Fruit fly (Drosophila melanogaster) whole organism, embryonic: ENCODE measurements around the gene SMC3.

Source experiments
- Aef1 ChIP-seq: fragments of 200-800 bp; sonication (Bioruptor generic); IDR thresholded peaks from 3 replicates; pipeline ENCODE4 v1.3.6; 2022; ENCODE audit warnings: missing biosample characterization, missing genetic modification characterization
- Antp ChIP-seq: fragments of 200-800 bp; sonication (Bioruptor generic); optimal IDR thresholded peaks from 3 replicates; lab custom pipeline; 2016; ENCODE audit warnings: missing biosample characterization, missing genetic modification characterization
- Asciz ChIP-seq: fragments of 200-800 bp; sonication (Bioruptor generic); optimal IDR thresholded peaks from 2 replicates; lab custom pipeline; 2017; ENCODE audit warnings: missing biosample characterization, mild to moderate bottlenecking, missing genetic modification characterization, missing genetic modification reagents
- CG10267 ChIP-seq: fragments of 200-800 bp; sonication (Bioruptor generic); optimal IDR thresholded peaks from 2 replicates; lab custom pipeline; 2018; ENCODE audit warnings: missing biosample characterization, mild to moderate bottlenecking, missing genetic modification characterization, moderate library complexity
- CG10274 ChIP-seq: fragments of 200-800 bp; sonication (Bioruptor generic); optimal IDR thresholded peaks from 3 replicates; lab custom pipeline; 2017; ENCODE audit warnings: missing biosample characterization, mild to moderate bottlenecking, missing genetic modification characterization
- CG10431 ChIP-seq: fragments of 200-800 bp; sonication (Bioruptor generic); optimal IDR thresholded peaks from 3 replicates; lab custom pipeline; 2018; ENCODE audit warnings: missing biosample characterization, mild to moderate bottlenecking, missing genetic modification characterization
- CG10462 ChIP-seq: fragments of 200-800 bp; sonication (Bioruptor generic); optimal IDR thresholded peaks from 2 replicates; lab custom pipeline; 2016; ENCODE audit warnings: missing biosample characterization, missing genetic modification characterization
- CG15514 ChIP-seq: fragments of 200-800 bp; sonication (Bioruptor generic); optimal IDR thresholded peaks from 3 replicates; lab custom pipeline; 2017; ENCODE audit warnings: missing biosample characterization, missing genetic modification characterization, mild to moderate bottlenecking, moderate library complexity, missing genetic modification reagents
- CG15601 ChIP-seq: fragments of 200-800 bp; sonication (Bioruptor generic); optimal IDR thresholded peaks from 3 replicates; lab custom pipeline; 2019; ENCODE audit warnings: missing biosample characterization, mild to moderate bottlenecking, missing genetic modification characterization, moderate library complexity
- CG16863 ChIP-seq: fragments of 200-800 bp; sonication (Bioruptor generic); optimal IDR thresholded peaks from 3 replicates; lab custom pipeline; 2016; ENCODE audit warnings: missing biosample characterization, missing genetic modification characterization
- CG2889 ChIP-seq: fragments of 200-800 bp; sonication (Bioruptor generic); IDR thresholded peaks from 3 replicates; pipeline ENCODE4 v1.3.6; 2022; ENCODE audit warnings: missing biosample characterization, missing genetic modification characterization
- CG32772 ChIP-seq: fragments of 200-800 bp; sonication (Bioruptor generic); IDR thresholded peaks from 2 replicates; pipeline ENCODE4 v1.3.6; 2022; ENCODE audit warnings: missing biosample characterization, missing genetic modification characterization
- CG3847 ChIP-seq: fragments of 200-800 bp; sonication (Bioruptor generic); IDR thresholded peaks from 2 replicates; pipeline ENCODE4 v1.3.6; 2022; ENCODE audit warnings: missing biosample characterization, missing genetic modification characterization
- CG4328 ChIP-seq: fragments of 200-800 bp; sonication (Bioruptor generic); optimal IDR thresholded peaks from 3 replicates; lab custom pipeline; 2017; ENCODE audit warnings: missing biosample characterization, missing genetic modification reagents, missing genetic modification characterization
- CG4404 ChIP-seq: fragments of 200-800 bp; sonication (Bioruptor generic); IDR thresholded peaks from 2 replicates; pipeline ENCODE4 v1.3.6; 2022; ENCODE audit warnings: missing biosample characterization, missing genetic modification characterization
- CG4424 ChIP-seq: fragments of 200-800 bp; sonication (Bioruptor generic); optimal IDR thresholded peaks from 3 replicates; lab custom pipeline; 2016; ENCODE audit warnings: missing biosample characterization, missing genetic modification characterization
- CG5180 ChIP-seq: fragments of 200-800 bp; sonication (Bioruptor generic); optimal IDR thresholded peaks from 3 replicates; lab custom pipeline; 2017; ENCODE audit warnings: missing biosample characterization, missing genetic modification characterization, mild to moderate bottlenecking, moderate library complexity, missing genetic modification reagents
- CG6175 ChIP-seq: fragments of 200-800 bp; sonication (Bioruptor generic); IDR thresholded peaks from 3 replicates; pipeline ENCODE4 v1.3.6; 2022; ENCODE audit warnings: missing biosample characterization, missing genetic modification characterization
- CG7556 ChIP-seq: fragments of 200-800 bp; sonication (Bioruptor generic); optimal IDR thresholded peaks from 2 replicates; lab custom pipeline; 2017; ENCODE audit warnings: missing biosample characterization, mild to moderate bottlenecking, missing genetic modification characterization
- CG8924 ChIP-seq: fragments of 200-800 bp; optimal IDR thresholded peaks from 3 replicates; lab custom pipeline; 2019; ENCODE audit warnings: missing biosample characterization, mild to moderate bottlenecking, missing genetic modification characterization, moderate library complexity
- CkIIα-i1 ChIP-seq: fragments of 200-800 bp; sonication (Bioruptor generic); IDR thresholded peaks from 2 replicates; pipeline ENCODE4 v1.3.6; 2022; ENCODE audit warnings: missing biosample characterization, missing genetic modification characterization
- Dll ChIP-seq: fragments of 200-800 bp; sonication (Bioruptor generic); IDR thresholded peaks from 4 replicates; pipeline ENCODE4 v1.3.6; 2022; ENCODE audit warnings: missing biosample characterization, missing genetic modification characterization; ENCODE audit not compliant: partially characterized antibody
- ERR ChIP-seq: fragments of 200-800 bp; sonication (Bioruptor generic); optimal IDR thresholded peaks from 2 replicates; lab custom pipeline; 2016; ENCODE audit warnings: missing biosample characterization, missing genetic modification characterization
- Hmx ChIP-seq: fragments of 200-800 bp; sonication (Bioruptor generic); optimal IDR thresholded peaks from 2 replicates; lab custom pipeline; 2016; ENCODE audit warnings: missing biosample characterization, missing genetic modification characterization
- Myb ChIP-seq: fragments of 200-800 bp; sonication (Bioruptor generic); optimal IDR thresholded peaks from 2 replicates; lab custom pipeline; 2016; ENCODE audit warnings: missing biosample characterization, missing genetic modification characterization
- NK7.1 ChIP-seq: fragments of 200-800 bp; sonication (Bioruptor generic); optimal IDR thresholded peaks from 3 replicates; lab custom pipeline; 2016; ENCODE audit warnings: missing biosample characterization, missing genetic modification characterization
- Neu2 ChIP-seq: fragments of 200-800 bp; sonication (Bioruptor generic); optimal IDR thresholded peaks from 3 replicates; lab custom pipeline; 2016; ENCODE audit warnings: missing biosample characterization, missing genetic modification characterization, borderline replicate concordance
- Nf-YC ChIP-seq: fragments of 200-800 bp; optimal IDR thresholded peaks from 3 replicates; lab custom pipeline; 2019; ENCODE audit warnings: missing biosample characterization, mild to moderate bottlenecking, missing genetic modification characterization, moderate library complexity
- NfI ChIP-seq: fragments of 200-800 bp; sonication (Bioruptor generic); optimal IDR thresholded peaks from 3 replicates; lab custom pipeline; 2018; ENCODE audit warnings: missing biosample characterization, mild to moderate bottlenecking, missing genetic modification characterization, moderate library complexity
- Optix ChIP-seq: fragments of 200-800 bp; sonication (Bioruptor generic); IDR thresholded peaks from 3 replicates; pipeline ENCODE4 v1.3.6; 2022; ENCODE audit warnings: missing biosample characterization, missing genetic modification characterization
- Poxn ChIP-seq: fragments of 200-800 bp; sonication (Bioruptor generic); IDR thresholded peaks from 2 replicates; pipeline ENCODE4 v1.3.6; 2022; ENCODE audit warnings: missing biosample characterization, missing genetic modification characterization
- Side ChIP-seq: fragments of 200-800 bp; sonication (Bioruptor generic); optimal IDR thresholded peaks from 2 replicates; lab custom pipeline; 2016; ENCODE audit warnings: missing biosample characterization, missing genetic modification characterization
- Sox100B ChIP-seq: fragments of 200-800 bp; sonication (Bioruptor generic); optimal IDR thresholded peaks from 3 replicates; lab custom pipeline; 2018; ENCODE audit warnings: missing biosample characterization, mild to moderate bottlenecking, missing genetic modification characterization
- Spps ChIP-seq: fragments of 200-800 bp; sonication (Bioruptor generic); optimal IDR thresholded peaks from 2 replicates; lab custom pipeline; 2018; ENCODE audit warnings: missing biosample characterization, mild to moderate bottlenecking, missing genetic modification characterization
- Trl ChIP-seq, 3 experiments: fragments of >200 bp in 2 of 3; fragments of 200-800 bp in 1 of 3; sonication (Bioruptor generic) in 1 of 3; optimal IDR thresholded peaks; 2 replicates in 1 of 3; 3 replicates in 2 of 3; lab custom pipeline; 2016 to 2017; ENCODE audit warnings: missing biosample characterization in 1 of 3, missing genetic modification characterization in 1 of 3
- croc ChIP-seq: fragments of 200-800 bp; sonication (Bioruptor generic); conservative IDR thresholded peaks from 3 replicates; pipeline ENCODE4 v1.3.6; 2022; ENCODE audit warnings: missing biosample characterization, missing genetic modification characterization
- cwo ChIP-seq: fragments of 200-800 bp; sonication (Bioruptor generic); optimal IDR thresholded peaks from 3 replicates; lab custom pipeline; 2017; ENCODE audit warnings: missing biosample characterization, missing genetic modification characterization, mild to moderate bottlenecking, moderate library complexity, missing genetic modification reagents
- dysf ChIP-seq: fragments of 200-800 bp; sonication (Bioruptor generic); IDR thresholded peaks from 3 replicates; pipeline ENCODE4 v1.3.6; 2022; ENCODE audit warnings: missing biosample characterization, missing genetic modification characterization
- en ChIP-seq: fragments of 200-800 bp; sonication (Bioruptor generic); optimal IDR thresholded peaks from 2 replicates; lab custom pipeline; 2016; ENCODE audit warnings: missing biosample characterization, missing genetic modification characterization
- ftz-f1 ChIP-seq: fragments of 200-800 bp; sonication (Bioruptor generic); optimal IDR thresholded peaks from 2 replicates; lab custom pipeline; 2016; ENCODE audit warnings: missing biosample characterization, missing genetic modification characterization
- grn ChIP-seq: fragments of 200-800 bp; sonication (Bioruptor generic); optimal IDR thresholded peaks from 3 replicates; lab custom pipeline; 2017; ENCODE audit warnings: missing biosample characterization, missing genetic modification characterization
- ken ChIP-seq: fragments of 200-800 bp; sonication (Bioruptor generic); IDR thresholded peaks from 3 replicates; pipeline ENCODE4 v1.3.6; 2022; ENCODE audit warnings: missing biosample characterization, missing genetic modification characterization
- mld ChIP-seq: fragments of 200-800 bp; sonication (Bioruptor generic); IDR thresholded peaks from 3 replicates; pipeline ENCODE4 v1.3.6; 2022; ENCODE audit warnings: missing biosample characterization, missing genetic modification characterization; ENCODE audit not compliant: partially characterized antibody
- nmo ChIP-seq: fragments of 200-800 bp; sonication (Bioruptor generic); optimal IDR thresholded peaks from 2 replicates; lab custom pipeline; 2018; ENCODE audit warnings: missing biosample characterization, mild to moderate bottlenecking, missing genetic modification characterization, moderate library complexity
- otp ChIP-seq: fragments of 200-800 bp; sonication (Bioruptor generic); IDR thresholded peaks from 3 replicates; pipeline ENCODE4, ENCODE4 v1.3.6; 2022; ENCODE audit warnings: missing biosample characterization, missing genetic modification characterization
- pan ChIP-seq, 4 experiments: fragments of >200 bp in 3 of 4; fragments of 200-800 bp in 1 of 4; sonication (Bioruptor generic) in 1 of 4; optimal IDR thresholded peaks in 3 of 4; IDR thresholded peaks in 1 of 4; 2 replicates each; pipeline versions ENCODE4 v1.3.6 to Lab custom; 2017 to 2022; ENCODE audit warnings: missing biosample characterization in 2 of 4, missing genetic modification characterization in 2 of 4, mixed read lengths in 1 of 4
- pzg ChIP-seq: fragments of 200-800 bp; sonication (Bioruptor generic); optimal IDR thresholded peaks from 3 replicates; lab custom pipeline; 2018; ENCODE audit warnings: missing biosample characterization, mild to moderate bottlenecking, missing genetic modification characterization, moderate library complexity
- sima ChIP-seq: fragments of 200-800 bp; sonication (Bioruptor generic); optimal IDR thresholded peaks from 2 replicates; lab custom pipeline; 2016; ENCODE audit warnings: missing biosample characterization, missing genetic modification characterization
- sob ChIP-seq: fragments of 200-800 bp; sonication (Bioruptor generic); IDR thresholded peaks from 2 replicates; pipeline ENCODE4 v1.3.6; 2022; ENCODE audit warnings: missing biosample characterization, missing genetic modification characterization
- wek ChIP-seq: fragments of 200-800 bp; sonication (Bioruptor generic); optimal IDR thresholded peaks from 3 replicates; lab custom pipeline; 2018; ENCODE audit warnings: missing biosample characterization, mild to moderate bottlenecking, missing genetic modification characterization, moderate library complexity

Gene SMC3

dm6 chrX:16610601-16611058 lies 17.4 kb upstream of the SMC3 start, which contains the start of gene mbt (continued):
- TF ChIP-seq CG15601 (tag; lab: Kevin White, UChicago): no peak
- TF ChIP-seq grn (GFP tag; lab: Kevin White, UChicago): no peak
- TF ChIP-seq CG6175 (GFP tag; lab: Robert Waterston, UW): no peak
- TF ChIP-seq otp: no peak
- TF ChIP-seq nmo (GFP tag; lab: Kevin White, UChicago): peak; percentile 60
- TF ChIP-seq CG10267 (tag; lab: Kevin White, UChicago): peak; percentile 43
- TF ChIP-seq CG4328: no peak
- no peak for TF ChIP-seq CG10274 (GFP tag; lab: Kevin White, UChicago)
- TF ChIP-seq Trl (optimal IDR thresholded peaks at IDR 0.05; lab: Kevin White, UChicago): no peak
- TF ChIP-seq Trl (GFP tag; optimal IDR thresholded peaks at IDR 0.05; lab: Kevin White, UChicago): peak; percentile 12
- peak; percentile 19 for TF ChIP-seq ftz-f1 (GFP tag; lab: Kevin White, UChicago)
- TF ChIP-seq sima (GFP tag; lab: Kevin White, UChicago): no peak
- TF ChIP-seq CG15514 (GFP tag; lab: Kevin White, UChicago): peak; percentile 72
- no peak for TF ChIP-seq Antp
- TF ChIP-seq ERR (GFP tag; lab: Kevin White, UChicago): peak; percentile 22
- no peak for TF ChIP-seq Hmx (GFP tag; lab: Kevin White, UChicago)
- TF ChIP-seq Aef1 (GFP tag; lab: Robert Waterston, UW): peak; percentile 31; the same call in 1 of the 3 replicates
- TF ChIP-seq wek: no peak
- no peak for TF ChIP-seq Spps
- TF ChIP-seq CkIIα-i1 (GFP tag; lab: Robert Waterston, UW): no peak
- no peak for TF ChIP-seq pan (optimal IDR thresholded peaks at IDR 0.05; lab: Kevin White, UChicago)
- no peak for TF ChIP-seq pan (GFP tag; optimal IDR thresholded peaks at IDR 0.05 in 1 of 2, IDR thresholded peaks at IDR 0.05 in 1 of 2)
- peak; percentile 88 for TF ChIP-seq mld (GFP tag; lab: Robert Waterston, UW)
- TF ChIP-seq CG4424 (GFP tag; lab: Kevin White, UChicago): no peak
- TF ChIP-seq CG5180: no peak
- TF ChIP-seq CG32772 (GFP tag; lab: Robert Waterston, UW): no peak
- TF ChIP-seq ken (GFP tag; lab: Robert Waterston, UW): 0 out of 3 replicates have a peak, but pooled peaks have one; percentile 16
- no peak for TF ChIP-seq NfI (GFP tag; lab: Kevin White, UChicago)
- TF ChIP-seq Myb (GFP tag; lab: Kevin White, UChicago): peak; percentile 94
- 0 out of 2 replicates have a peak, but pooled peaks have one; percentile 32 for TF ChIP-seq sob (GFP tag; lab: Robert Waterston, UW)
- no peak for TF ChIP-seq Poxn (GFP tag; lab: Robert Waterston, UW)
- no peak for TF ChIP-seq en (GFP tag; lab: Kevin White, UChicago)
- peak; percentile 88 for TF ChIP-seq Dll (GFP tag; lab: Robert Waterston, UW)
- no peak for TF ChIP-seq NK7.1 (GFP tag; lab: Kevin White, UChicago)
- TF ChIP-seq croc (GFP tag; lab: Robert Waterston, UW): no peak
- no peak for TF ChIP-seq CG2889 (GFP tag; lab: Robert Waterston, UW)
- TF ChIP-seq CG3847 (GFP tag; lab: Robert Waterston, UW): no peak
- TF ChIP-seq Nf-YC: peak; percentile 45
- peak; percentile 61 for TF ChIP-seq CG8924 (tag; lab: Kevin White, UChicago)
- TF ChIP-seq Neu2: no peak
- TF ChIP-seq Asciz (GFP tag; lab: Kevin White, UChicago): no peak
- TF ChIP-seq CG10431 (GFP tag; lab: Kevin White, UChicago): no peak
- no peak for TF ChIP-seq CG10462 (GFP tag; lab: Kevin White, UChicago)
- no peak for TF ChIP-seq Sox100B (GFP tag; lab: Kevin White, UChicago)
- peak; percentile 8 for TF ChIP-seq CG16863 (GFP tag; lab: Kevin White, UChicago)
- TF ChIP-seq Side (GFP tag; lab: Kevin White, UChicago): peak; percentile 41
- no peak for TF ChIP-seq Optix (GFP tag; lab: Robert Waterston, UW)
- TF ChIP-seq CG4404 (GFP tag; lab: Robert Waterston, UW): no peak
- TF ChIP-seq CG7556 (GFP tag; lab: Kevin White, UChicago): peak; percentile 10
- peak; percentile 93 for TF ChIP-seq pzg (GFP tag; lab: Kevin White, UChicago)
- no peak for TF ChIP-seq cwo (GFP tag; lab: Kevin White, UChicago)
- no peak for TF ChIP-seq dysf (GFP tag; lab: Robert Waterston, UW)
